Worm (Caenorhabditis elegans) whole organism, L1 larva: ENCODE measurements around the gene flp-21.

ENCODE experiments used
- C16A3.4 ChIP-seq: fragments of 150-350 bp; optimal IDR thresholded peaks from 2 replicates; lab custom pipeline; 2014; ENCODE audit warnings: missing biosample characterization, missing genetic modification characterization
- C34B4.2 ChIP-seq: sonication (generic microtip); optimal IDR thresholded peaks from 2 replicates; lab custom pipeline; 2017; ENCODE audit warnings: mild to moderate bottlenecking, missing genetic modification characterization, missing compliant biosample characterization
- F16B12.6 ChIP-seq: fragments of 150-350 bp; optimal IDR thresholded peaks from 2 replicates; lab custom pipeline; 2014; ENCODE audit warnings: missing biosample characterization, missing genetic modification characterization
- Y116A8C.19 ChIP-seq: sonication (generic microtip); optimal IDR thresholded peaks from 2 replicates; lab custom pipeline; 2016; ENCODE audit warnings: missing compliant biosample characterization, missing genetic modification characterization, borderline replicate concordance
- aha-1 ChIP-seq: fragments of 150-350 bp; optimal IDR thresholded peaks from 2 replicates; lab custom pipeline; 2014; ENCODE audit warnings: missing biosample characterization, missing genetic modification characterization
- alr-1 ChIP-seq: fragments of 200-800 bp; sonication (Bioruptor generic); optimal IDR thresholded peaks from 2 replicates; lab custom pipeline; 2018; ENCODE audit warnings: borderline replicate concordance, mild to moderate bottlenecking, missing genetic modification characterization, missing compliant biosample characterization
- ama-1 ChIP-seq: fragments of 150-350 bp; optimal IDR thresholded peaks from 2 replicates; lab custom pipeline; 2014
- blmp-1 ChIP-seq: fragments of 150-350 bp; optimal IDR thresholded peaks from 2 replicates; lab custom pipeline; 2014; ENCODE audit warnings: missing biosample characterization, missing genetic modification characterization
- ceh-8 ChIP-seq: fragments of 200-800 bp; sonication (Bioruptor generic); optimal IDR thresholded peaks from 2 replicates; lab custom pipeline; 2018; ENCODE audit warnings: mild to moderate bottlenecking, missing genetic modification characterization, moderate library complexity, missing compliant biosample characterization
- ceh-90 ChIP-seq: sonication (generic microtip); optimal IDR thresholded peaks from 2 replicates; lab custom pipeline; 2016; ENCODE audit warnings: missing genetic modification characterization, missing compliant biosample characterization
- ces-1 ChIP-seq: fragments of 150-350 bp; optimal IDR thresholded peaks from 2 replicates; lab custom pipeline; 2014; ENCODE audit warnings: missing biosample characterization, missing genetic modification reagents, missing genetic modification characterization
- dpl-1 ChIP-seq, 3 experiments: fragments of 150-350 bp in 2 of 3; sonication (generic microtip) in 1 of 3; optimal IDR thresholded peaks; 2 replicates each; lab custom pipeline; 2014 to 2017; ENCODE audit warnings: missing biosample characterization in 3 of 3, missing genetic modification characterization in 3 of 3, missing genetic modification reagents in 3 of 3
- dsc-1 ChIP-seq: sonication (generic microtip); optimal IDR thresholded peaks from 2 replicates; lab custom pipeline; 2016; ENCODE audit warnings: mild to moderate bottlenecking, missing genetic modification characterization, missing compliant biosample characterization
- efl-1 ChIP-seq, 4 experiments: fragments of 150-350 bp; optimal IDR thresholded peaks in 3 of 4; peaks in 1 of 4; 1 replicate in 1 of 4; 2 replicates in 3 of 4; lab custom pipeline; 2014; ENCODE audit warnings: missing biosample characterization in 2 of 4, missing genetic modification characterization in 2 of 4, missing genetic modification reagents in 2 of 4
- egl-13 ChIP-seq: sonication (generic microtip); optimal IDR thresholded peaks from 2 replicates; lab custom pipeline; 2016; ENCODE audit warnings: missing genotype, missing genetic modification reagents, missing genetic modification characterization, missing compliant biosample characterization
- ets-5 ChIP-seq: fragments of 200-800 bp; sonication (Bioruptor generic); IDR thresholded peaks from 2 replicates; pipeline ENCODE4 v1.3.6; 2022; ENCODE audit warnings: missing genetic modification characterization, missing compliant biosample characterization
- fkh-4 ChIP-seq: sonication (generic microtip); optimal IDR thresholded peaks from 2 replicates; lab custom pipeline; 2016; ENCODE audit warnings: missing compliant biosample characterization, missing genetic modification characterization, borderline replicate concordance
- grh-1 ChIP-seq: fragments of 200-800 bp; sonication (Bioruptor generic); IDR thresholded peaks from 2 replicates; pipeline ENCODE4 v1.3.6; 2022; ENCODE audit warnings: missing genetic modification reagents, missing genetic modification characterization, missing compliant biosample characterization
- hpl-2 ChIP-seq: fragments of 150-350 bp; optimal IDR thresholded peaks from 2 replicates; lab custom pipeline; 2014; ENCODE audit warnings: missing biosample characterization, missing genetic modification reagents, missing genetic modification characterization
- irx-1 ChIP-seq: sonication (generic microtip); optimal IDR thresholded peaks from 2 replicates; lab custom pipeline; 2016; ENCODE audit warnings: missing genetic modification characterization, missing compliant biosample characterization
- isw-1 ChIP-seq: fragments of 200-800 bp; sonication (Bioruptor generic); IDR thresholded peaks from 2 replicates; pipeline ENCODE4 v1.3.6; 2022; ENCODE audit warnings: missing genetic modification characterization, missing compliant biosample characterization
- lin-14 ChIP-seq: fragments of 200-800 bp; sonication (Bioruptor generic); optimal IDR thresholded peaks from 2 replicates; lab custom pipeline; 2018; ENCODE audit warnings: mild to moderate bottlenecking, missing genetic modification characterization, moderate library complexity, missing compliant biosample characterization
- lin-15B ChIP-seq: fragments of 150-350 bp; sonication (generic microtip); optimal IDR thresholded peaks from 3 replicates; lab custom pipeline; 2014; ENCODE audit warnings: missing biosample characterization, missing genetic modification characterization
- lin-35 ChIP-seq, 2 experiments: fragments of 150-350 bp; optimal IDR thresholded peaks; 2 replicates each; lab custom pipeline; 2014; ENCODE audit warnings: missing biosample characterization in 2 of 2, missing genetic modification characterization in 2 of 2, missing genetic modification reagents in 2 of 2
- lin-39 ChIP-seq: fragments of 150-350 bp; optimal IDR thresholded peaks from 2 replicates; lab custom pipeline; 2014; ENCODE audit warnings: missing biosample characterization, missing genetic modification reagents, missing genetic modification characterization
- lir-3 ChIP-seq: sonication (generic microtip); optimal IDR thresholded peaks from 2 replicates; lab custom pipeline; 2016; ENCODE audit warnings: mild to moderate bottlenecking, missing genetic modification characterization, moderate library complexity, missing compliant biosample characterization; ENCODE audit not compliant: poor library complexity
- lsy-2 ChIP-seq, 2 experiments: fragments of 150-350 bp; optimal IDR thresholded peaks; 2 replicates each; lab custom pipeline; 2014; ENCODE audit warnings: missing biosample characterization in 2 of 2, missing genetic modification characterization in 2 of 2
- mdl-1 ChIP-seq, 2 experiments: fragments of 150-350 bp; optimal IDR thresholded peaks; 2 replicates each; lab custom pipeline; 2014 to 2017; ENCODE audit warnings: missing biosample characterization in 2 of 2, missing genetic modification characterization in 2 of 2, inconsistent platforms in 1 of 2
- mep-1 ChIP-seq: fragments of 150-350 bp; optimal IDR thresholded peaks from 2 replicates; lab custom pipeline; 2014; ENCODE audit warnings: missing biosample characterization, missing genetic modification characterization
- nhr-11 ChIP-seq: fragments of 150-350 bp; optimal IDR thresholded peaks from 2 replicates; lab custom pipeline; 2014; ENCODE audit warnings: missing biosample characterization, missing genetic modification characterization
- nhr-20 ChIP-seq: sonication (generic microtip); optimal IDR thresholded peaks from 2 replicates; lab custom pipeline; 2016; ENCODE audit warnings: mild to moderate bottlenecking, missing genetic modification characterization, missing compliant biosample characterization
- nhr-237 ChIP-seq: fragments of 150-350 bp; optimal IDR thresholded peaks from 2 replicates; lab custom pipeline; 2014; ENCODE audit warnings: missing biosample characterization, missing genetic modification characterization
- nhr-47 ChIP-seq: sonication (generic microtip); optimal IDR thresholded peaks from 2 replicates; lab custom pipeline; 2016; ENCODE audit warnings: mild to moderate bottlenecking, missing genetic modification characterization, moderate library complexity, missing compliant biosample characterization
- nhr-76 ChIP-seq: sonication (generic microtip); optimal IDR thresholded peaks from 2 replicates; lab custom pipeline; 2017; ENCODE audit warnings: missing biosample characterization, missing genetic modification characterization
- nhr-85 ChIP-seq: sonication (generic microtip); peaks from one replicate; lab custom pipeline; 2016; ENCODE audit warnings: missing genetic modification characterization, inconsistent platforms, missing compliant biosample characterization
- nhr-90 ChIP-seq: sonication (generic microtip); optimal IDR thresholded peaks from 2 replicates; lab custom pipeline; 2016; ENCODE audit warnings: mild to moderate bottlenecking, missing genetic modification characterization, missing compliant biosample characterization; ENCODE audit not compliant: poor library complexity
- pag-3 ChIP-seq: sonication (generic microtip); optimal IDR thresholded peaks from 2 replicates; lab custom pipeline; 2017; ENCODE audit warnings: missing genetic modification characterization, mild to moderate bottlenecking, missing compliant biosample characterization, antibody characterized with exemption, borderline replicate concordance; ENCODE audit not compliant: insufficient read depth
- pax-3 ChIP-seq: fragments of 200-800 bp; sonication (Bioruptor generic); optimal IDR thresholded peaks from 2 replicates; lab custom pipeline; 2018; ENCODE audit warnings: mild to moderate bottlenecking, missing genetic modification characterization, moderate library complexity, missing compliant biosample characterization
- pqm-1 ChIP-seq: sonication (generic microtip); optimal IDR thresholded peaks from 3 replicates; lab custom pipeline; 2017; ENCODE audit warnings: missing biosample characterization, missing genetic modification characterization
- rnt-1 ChIP-seq: sonication (generic microtip); optimal IDR thresholded peaks from 2 replicates; lab custom pipeline; 2016; ENCODE audit warnings: mild to moderate bottlenecking, missing genetic modification characterization, moderate library complexity, missing compliant biosample characterization
- snu-23 ChIP-seq: sonication (generic microtip); optimal IDR thresholded peaks from 2 replicates; lab custom pipeline; 2016; ENCODE audit warnings: missing genetic modification characterization, missing compliant biosample characterization
- sox-4 ChIP-seq: sonication (generic microtip); optimal IDR thresholded peaks from 2 replicates; lab custom pipeline; 2016; ENCODE audit warnings: missing genetic modification characterization, missing compliant biosample characterization
- sptf-1 ChIP-seq: fragments of 150-350 bp; optimal IDR thresholded peaks from 2 replicates; lab custom pipeline; 2014; ENCODE audit warnings: missing biosample characterization, missing genetic modification characterization
- sup-37 ChIP-seq: fragments of 200-800 bp; sonication (Bioruptor generic); optimal IDR thresholded peaks from 2 replicates; lab custom pipeline; 2018; ENCODE audit warnings: mild to moderate bottlenecking, missing genetic modification characterization, missing compliant biosample characterization
- tbx-2 ChIP-seq: sonication (generic microtip); optimal IDR thresholded peaks from 2 replicates; lab custom pipeline; 2016; ENCODE audit warnings: missing genetic modification characterization, missing compliant biosample characterization
- unc-130 ChIP-seq: fragments of 150-350 bp; optimal IDR thresholded peaks from 2 replicates; lab custom pipeline; 2017; ENCODE audit warnings: missing biosample characterization, missing genetic modification characterization, inconsistent platforms
- unc-30 ChIP-seq: sonication (generic microtip); optimal IDR thresholded peaks from 2 replicates; lab custom pipeline; 2017; ENCODE audit warnings: missing biosample characterization, missing genetic modification characterization
- unc-86 ChIP-seq: sonication (generic microtip); optimal IDR thresholded peaks from 2 replicates; lab custom pipeline; 2016; ENCODE audit warnings: missing genetic modification characterization, missing compliant biosample characterization
- zag-1 ChIP-seq: fragments of 150-350 bp; optimal IDR thresholded peaks from 2 replicates; lab custom pipeline; 2014; ENCODE audit warnings: missing biosample characterization, missing genetic modification characterization
- ztf-11 ChIP-seq, 2 experiments: sonication (generic microtip); optimal IDR thresholded peaks; 2 replicates each; lab custom pipeline; 2016 to 2017; ENCODE audit warnings: missing genetic modification characterization in 2 of 2, missing biosample characterization in 1 of 2, missing compliant biosample characterization in 1 of 2
- ztf-4 ChIP-seq: fragments of 150-350 bp; optimal IDR thresholded peaks from 2 replicates; lab custom pipeline; 2014; ENCODE audit warnings: missing biosample characterization, missing genetic modification characterization

Gene flp-21

DNA sequence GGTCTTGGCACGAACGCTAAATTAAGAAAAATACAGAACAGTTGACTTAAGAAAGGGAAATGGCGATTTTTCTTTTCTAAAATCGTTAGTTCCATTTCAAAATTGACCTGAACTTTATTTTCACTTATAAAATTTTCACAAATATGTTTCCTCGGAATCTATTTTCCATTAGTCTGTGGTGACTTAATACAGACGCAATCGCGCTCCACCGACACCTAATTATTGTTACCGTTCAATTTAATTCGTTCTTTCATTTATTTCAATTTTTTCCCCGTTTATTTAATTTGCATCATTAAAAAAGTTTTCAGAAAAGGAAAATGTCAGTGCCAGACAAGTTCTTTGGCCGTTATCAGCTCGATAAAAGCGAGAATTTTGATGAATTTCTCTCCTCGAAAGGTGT is 27.1 kb downstream of the flp-21 start, which contains the start of gene lbp-4 (continued):
- no peak for TF ChIP-seq pax-3 (tag; lab: Kevin White, UChicago)
- TF ChIP-seq aha-1: no peak
- peak; percentile 37 for TF ChIP-seq snu-23 (GFP tag; lab: Kevin White, UChicago)
- no peak for TF ChIP-seq C34B4.2 (tag; lab: Kevin White, UChicago)
- TF ChIP-seq lin-15B (tag; lab: Kevin White, UChicago): peak; percentile 26
- peak; percentile 16 for TF ChIP-seq dsc-1 (tag; lab: Kevin White, UChicago)
- TF ChIP-seq grh-1 (GFP tag; lab: Robert Waterston, UW): no peak
- no peak for TF ChIP-seq egl-13 (tag; lab: Kevin White, UChicago)
- no peak for TF ChIP-seq ama-1
- TF ChIP-seq lin-35 (GFP tag; optimal IDR thresholded peaks at IDR 0.05; lab: Kevin White, UChicago): peak; percentile 44 to 78
- no peak for TF ChIP-seq ztf-4 (tag; lab: Kevin White, UChicago)
- peak in 1 of 2 experiments; percentile 33 for TF ChIP-seq ztf-11 (tag; optimal IDR thresholded peaks at IDR 0.05; lab: Kevin White, UChicago)
- TF ChIP-seq mep-1: no peak
- TF ChIP-seq nhr-20 (tag; lab: Kevin White, UChicago): peak; percentile 54

DNA sequence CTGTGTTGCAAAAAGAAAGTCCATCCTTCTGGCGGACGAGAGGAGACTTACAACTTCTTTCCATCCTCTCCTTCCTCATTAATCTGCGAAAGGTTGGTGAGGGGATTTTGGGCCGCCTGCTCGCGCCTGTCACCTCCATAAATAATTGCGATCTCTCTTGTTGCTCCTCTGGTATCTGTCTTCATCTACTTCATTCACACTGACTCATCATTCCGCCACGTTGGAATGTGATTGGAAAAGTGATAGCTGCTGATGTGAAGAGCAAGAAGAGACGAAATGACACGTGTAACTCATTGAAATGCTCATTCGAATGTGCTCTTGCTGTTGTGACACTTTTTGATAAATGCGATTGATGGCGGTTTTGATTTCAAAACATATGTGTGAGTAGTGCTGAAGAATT is 29.5 kb downstream of the flp-21 start:
- TF ChIP-seq unc-30 (tag; lab: Kevin White, UChicago) (no peak), F16B12.6 (tag; lab: Kevin White, UChicago) (no peak), mep-1 (no peak), pag-3 (no peak), Y116A8C.19 (tag; lab: Kevin White, UChicago) (no peak), lin-39 (tag; lab: Kevin White, UChicago) (peak; percentile 23), dpl-1 (GFP tag; optimal IDR thresholded peaks at IDR 0.05; lab: Kevin White, UChicago) (no peak), lir-3 (no peak), nhr-11 (no peak), fkh-4 (tag; lab: Kevin White, UChicago) (no peak), hpl-2 (GFP tag; lab: Kevin White, UChicago) (no peak), C34B4.2 (tag; lab: Kevin White, UChicago) (no peak), tbx-2 (tag; lab: Kevin White, UChicago) (peak; percentile 33), pqm-1 (tag; lab: Kevin White, UChicago) (no peak), zag-1 (tag; lab: Kevin White, UChicago) (no peak), unc-86 (tag; lab: Kevin White, UChicago) (no peak), C16A3.4 (tag; lab: Kevin White, UChicago) (no peak), egl-13 (tag; lab: Kevin White, UChicago) (no peak), blmp-1 (tag; lab: Kevin White, UChicago) (no peak), isw-1 (no peak), nhr-76 (no peak), unc-130 (peak; percentile 46), nhr-47 (tag; lab: Kevin White, UChicago) (no peak), sox-4 (tag; lab: Kevin White, UChicago) (no peak), sup-37 (GFP tag; lab: Kevin White, UChicago) (no peak), ceh-8 (no peak), ets-5 (no peak), nhr-90 (tag; lab: Kevin White, UChicago) (no peak), dsc-1 (tag; lab: Kevin White, UChicago) (peak; percentile 49), lin-14 (GFP tag; lab: Kevin White, UChicago) (peak; percentile 90), snu-23 (GFP tag; lab: Kevin White, UChicago) (peak; percentile 53), nhr-85 (no peak), sptf-1 (tag; lab: Kevin White, UChicago) (no peak), efl-1 (optimal IDR thresholded peaks at IDR 0.05; lab: Kevin White, UChicago) (no peak), efl-1 (GFP tag; optimal IDR thresholded peaks at IDR 0.05 in 1 of 2; lab: Kevin White, UChicago) (no peak), irx-1 (tag; lab: Kevin White, UChicago) (no peak), nhr-237 (no peak), ceh-90 (tag; lab: Kevin White, UChicago) (no peak), ces-1 (GFP tag; lab: Kevin White, UChicago) (no peak), lsy-2 (tag; optimal IDR thresholded peaks at IDR 0.05; lab: Kevin White, UChicago) (peak; percentile 31 to 45), aha-1 (no peak), mdl-1 (tag; optimal IDR thresholded peaks at IDR 0.05; lab: Kevin White, UChicago) (peak in 1 of 2 experiments; percentile 15), rnt-1 (peak; percentile 80), alr-1 (no peak)
